Worm (Caenorhabditis elegans) whole organism, L2 larva: ENCODE results near the gene tbb-1.

ENCODE experiments used
- C34F6.9 ChIP-seq: fragments of 150-350 bp; optimal IDR thresholded peaks from 2 replicates; lab custom pipeline; 2014; ENCODE audit warnings: missing biosample characterization, missing genetic modification characterization
- F13H6.1 ChIP-seq: sonication (generic microtip); optimal IDR thresholded peaks from 2 replicates; lab custom pipeline; 2016; ENCODE audit warnings: missing genetic modification characterization, missing compliant biosample characterization
- R02D3.7 ChIP-seq: fragments of 150-350 bp; optimal IDR thresholded peaks from 2 replicates; lab custom pipeline; 2014; ENCODE audit warnings: missing biosample characterization, missing genetic modification characterization
- Y55F3AM.14 ChIP-seq: fragments of 200-800 bp; sonication (Bioruptor generic); optimal IDR thresholded peaks from 2 replicates; lab custom pipeline; 2018; ENCODE audit warnings: mild to moderate bottlenecking, missing genetic modification characterization, missing compliant biosample characterization
- alr-1 ChIP-seq: fragments of 150-350 bp; optimal IDR thresholded peaks from 2 replicates; lab custom pipeline; 2014; ENCODE audit warnings: missing biosample characterization, missing genetic modification characterization
- ama-1 ChIP-seq: fragments of 150-350 bp; optimal IDR thresholded peaks from 2 replicates; lab custom pipeline; 2018; ENCODE audit warnings: inconsistent platforms
- blmp-1 ChIP-seq: sonication (generic microtip); optimal IDR thresholded peaks from 2 replicates; lab custom pipeline; 2017; ENCODE audit warnings: missing genetic modification characterization, mild to moderate bottlenecking, missing compliant biosample characterization, antibody characterized with exemption, moderate library complexity; ENCODE audit not compliant: insufficient read depth
- ceh-16 ChIP-seq: fragments of 150-350 bp; optimal IDR thresholded peaks from 2 replicates; lab custom pipeline; 2014; ENCODE audit warnings: missing biosample characterization, missing genetic modification characterization
- ceh-82 ChIP-seq: fragments of 150-350 bp; optimal IDR thresholded peaks from 2 replicates; lab custom pipeline; 2014; ENCODE audit warnings: missing biosample characterization, missing genetic modification characterization
- crh-2 ChIP-seq: sonication (generic microtip); optimal IDR thresholded peaks from 2 replicates; lab custom pipeline; 2017; ENCODE audit warnings: missing biosample characterization, missing genetic modification characterization
- dmd-4 ChIP-seq: sonication (generic microtip); optimal IDR thresholded peaks from 2 replicates; lab custom pipeline; 2017; ENCODE audit warnings: missing biosample characterization, missing genetic modification characterization
- egl-27 ChIP-seq: sonication (generic microtip); optimal IDR thresholded peaks from 3 replicates; lab custom pipeline; 2017; ENCODE audit warnings: missing biosample characterization, missing genetic modification reagents, missing genetic modification characterization
- elt-1 ChIP-seq: fragments of 150-350 bp; optimal IDR thresholded peaks from 2 replicates; lab custom pipeline; 2014; ENCODE audit warnings: missing biosample characterization, missing genetic modification characterization
- fos-1 ChIP-seq: fragments of 150-350 bp; optimal IDR thresholded peaks from 2 replicates; lab custom pipeline; 2014; ENCODE audit warnings: missing biosample characterization, missing genetic modification characterization
- gmeb-1 ChIP-seq: fragments of 150-350 bp; optimal IDR thresholded peaks from 2 replicates; lab custom pipeline; 2014; ENCODE audit warnings: missing biosample characterization, missing genetic modification characterization
- lin-11 ChIP-seq: fragments of 150-350 bp; sonication (generic microtip); optimal IDR thresholded peaks from 2 replicates; lab custom pipeline; 2014; ENCODE audit warnings: missing biosample characterization, missing genetic modification characterization, inconsistent platforms, mixed read lengths
- lin-13 ChIP-seq: fragments of 150-350 bp; optimal IDR thresholded peaks from 2 replicates; lab custom pipeline; 2014; ENCODE audit warnings: missing biosample characterization, missing genetic modification reagents, missing genetic modification characterization
- lsy-2 ChIP-seq, 2 experiments: fragments of 150-350 bp in 1 of 2; sonication (generic microtip) in 1 of 2; optimal IDR thresholded peaks; 2 replicates each; lab custom pipeline; 2014 to 2017; ENCODE audit warnings: missing biosample characterization in 2 of 2, missing genetic modification characterization in 2 of 2
- mab-5 ChIP-seq: fragments of 150-350 bp; optimal IDR thresholded peaks from 2 replicates; lab custom pipeline; 2014; ENCODE audit warnings: missing biosample characterization, missing genetic modification characterization
- mbf-1 ChIP-seq: sonication (generic microtip); optimal IDR thresholded peaks from 2 replicates; lab custom pipeline; 2017; ENCODE audit warnings: missing biosample characterization, missing genetic modification characterization
- mdl-1 ChIP-seq, 2 experiments: fragments of 150-350 bp in 1 of 2; sonication (generic microtip) in 1 of 2; optimal IDR thresholded peaks; 2 replicates each; lab custom pipeline; 2017; ENCODE audit warnings: missing biosample characterization in 2 of 2, missing genetic modification characterization in 2 of 2
- nhr-10 ChIP-seq: sonication (generic microtip); optimal IDR thresholded peaks from 2 replicates; lab custom pipeline; 2017; ENCODE audit warnings: missing biosample characterization, missing genetic modification characterization
- nhr-11 ChIP-seq: fragments of 150-350 bp; optimal IDR thresholded peaks from 2 replicates; lab custom pipeline; 2014; ENCODE audit warnings: missing biosample characterization, missing genetic modification characterization
- nhr-12 ChIP-seq: fragments of 150-350 bp; optimal IDR thresholded peaks from 2 replicates; lab custom pipeline; 2014; ENCODE audit warnings: missing biosample characterization, missing genetic modification characterization
- nhr-129 ChIP-seq: fragments of 150-350 bp; optimal IDR thresholded peaks from 2 replicates; lab custom pipeline; 2014; ENCODE audit warnings: missing biosample characterization, missing genetic modification characterization
- nhr-21 ChIP-seq: fragments of 150-350 bp; optimal IDR thresholded peaks from 2 replicates; lab custom pipeline; 2014; ENCODE audit warnings: missing biosample characterization, missing genetic modification characterization
- nhr-23 ChIP-seq: fragments of 150-350 bp; optimal IDR thresholded peaks from 2 replicates; lab custom pipeline; 2014; ENCODE audit warnings: missing biosample characterization, missing genetic modification reagents, missing genetic modification characterization
- nhr-237 ChIP-seq: fragments of 150-350 bp; optimal IDR thresholded peaks from 2 replicates; lab custom pipeline; 2014; ENCODE audit warnings: missing biosample characterization, missing genetic modification characterization
- nhr-25 ChIP-seq: fragments of 150-350 bp; sonication (generic microtip); optimal IDR thresholded peaks from 3 replicates; lab custom pipeline; 2014; ENCODE audit warnings: missing biosample characterization, missing genetic modification characterization
- nhr-6 ChIP-seq: fragments of 150-350 bp; optimal IDR thresholded peaks from 2 replicates; lab custom pipeline; 2014; ENCODE audit warnings: missing biosample characterization, missing genetic modification characterization
- nhr-77 ChIP-seq: fragments of 150-350 bp; optimal IDR thresholded peaks from 2 replicates; lab custom pipeline; 2014; ENCODE audit warnings: missing biosample characterization, missing genetic modification characterization
- peb-1 ChIP-seq: fragments of 150-350 bp; optimal IDR thresholded peaks from 2 replicates; lab custom pipeline; 2014; ENCODE audit warnings: missing biosample characterization, missing genetic modification characterization
- sem-4 ChIP-seq: fragments of 150-350 bp; optimal IDR thresholded peaks from 2 replicates; lab custom pipeline; 2014; ENCODE audit warnings: missing biosample characterization, missing genetic modification reagents, missing genetic modification characterization
- skn-1 ChIP-seq: sonication (generic microtip); optimal IDR thresholded peaks from 2 replicates; lab custom pipeline; 2017; ENCODE audit warnings: missing biosample characterization, missing genetic modification characterization
- sma-3 ChIP-seq: sonication (generic microtip); optimal IDR thresholded peaks from 2 replicates; lab custom pipeline; 2016; ENCODE audit warnings: missing genetic modification reagents, missing genetic modification characterization, missing compliant biosample characterization
- sma-9 ChIP-seq, 2 experiments: fragments of 150-350 bp in 1 of 2; sonication (generic microtip) in 1 of 2; optimal IDR thresholded peaks; 2 replicates each; lab custom pipeline; 2014 to 2016; ENCODE audit warnings: missing genetic modification characterization in 2 of 2, mild to moderate bottlenecking in 1 of 2, missing biosample characterization in 1 of 2, missing compliant biosample characterization in 1 of 2, missing genetic modification reagents in 1 of 2, moderate library complexity in 1 of 2
- snpc-4 ChIP-seq: fragments of 150-350 bp; optimal IDR thresholded peaks from 2 replicates; lab custom pipeline; 2014; ENCODE audit warnings: missing biosample characterization, missing genetic modification characterization
- unc-55 ChIP-seq: fragments of 150-350 bp; sonication (generic microtip); optimal IDR thresholded peaks from 3 replicates; lab custom pipeline; 2014; ENCODE audit warnings: missing biosample characterization, missing genetic modification reagents, missing genetic modification characterization
- unc-62 ChIP-seq: fragments of 150-350 bp; optimal IDR thresholded peaks from 2 replicates; lab custom pipeline; 2014; ENCODE audit warnings: missing biosample characterization, missing genetic modification reagents, missing genetic modification characterization
- zag-1 ChIP-seq: fragments of 150-350 bp; optimal IDR thresholded peaks from 2 replicates; lab custom pipeline; 2014; ENCODE audit warnings: missing biosample characterization, missing genetic modification characterization
- ztf-1 ChIP-seq: fragments of 200-800 bp; sonication (Bioruptor generic); conservative IDR thresholded peaks from 2 replicates; pipeline ENCODE4 v1.3.6; 2022; ENCODE audit warnings: missing genetic modification characterization, missing compliant biosample characterization
- ztf-11 ChIP-seq: sonication (generic microtip); optimal IDR thresholded peaks from 2 replicates; lab custom pipeline; 2017; ENCODE audit warnings: missing biosample characterization, missing genetic modification characterization
- ztf-4 ChIP-seq: fragments of 150-350 bp; optimal IDR thresholded peaks from 2 replicates; lab custom pipeline; 2014; ENCODE audit warnings: missing biosample characterization, missing genetic modification characterization

The tbb-1 gene

ce11 chrIII:10721056-10721455 lies 21.2 kb downstream of the tbb-1 start:
- no peak for TF ChIP-seq lin-13
- TF ChIP-seq unc-62 (GFP tag; lab: Kevin White, UChicago): no peak
- no peak for TF ChIP-seq C34F6.9
- TF ChIP-seq ama-1: no peak
- no peak for TF ChIP-seq alr-1 (tag; lab: Kevin White, UChicago)
- TF ChIP-seq nhr-12 (tag; lab: Kevin White, UChicago): no peak
- no peak for TF ChIP-seq nhr-25 (tag; lab: Kevin White, UChicago)
- TF ChIP-seq nhr-10: no peak
- TF ChIP-seq mbf-1 (tag; lab: Kevin White, UChicago): no peak
- TF ChIP-seq gmeb-1 (tag; lab: Kevin White, UChicago): no peak
- TF ChIP-seq nhr-237 (tag; lab: Kevin White, UChicago): no peak
- TF ChIP-seq dmd-4 (tag; lab: Kevin White, UChicago): no peak
- no peak for TF ChIP-seq skn-1 (tag; lab: Kevin White, UChicago)
- TF ChIP-seq sem-4: no peak
- TF ChIP-seq egl-27 (tag; lab: Kevin White, UChicago): no peak
- TF ChIP-seq mdl-1 (tag; optimal IDR thresholded peaks at IDR 0.05; lab: Kevin White, UChicago): no peak
- no peak for TF ChIP-seq unc-55 (GFP tag; lab: Kevin White, UChicago)
- TF ChIP-seq nhr-129: no peak
- TF ChIP-seq elt-1 (tag; lab: Kevin White, UChicago): no peak
- no peak for TF ChIP-seq snpc-4 (tag; lab: Kevin White, UChicago)

- TF ChIP-seq nhr-21 (tag; lab: Kevin White, UChicago): peak; percentile 73
- peak; percentile 31 for TF ChIP-seq nhr-77 (tag; lab: Kevin White, UChicago)
- TF ChIP-seq F13H6.1 (tag; lab: Kevin White, UChicago): peak; percentile 96
- peak; percentile 88 for TF ChIP-seq fos-1 (tag; lab: Kevin White, UChicago)
- peak; percentile 83 for TF ChIP-seq crh-2 (tag; lab: Kevin White, UChicago)
- TF ChIP-seq egl-27 (tag; lab: Kevin White, UChicago): peak; percentile 83
- TF ChIP-seq nhr-11: no peak
- no peak for TF ChIP-seq ama-1
- TF ChIP-seq ceh-16 (tag; lab: Kevin White, UChicago): peak; percentile 56
- TF ChIP-seq lin-13: peak; percentile 66
- TF ChIP-seq nhr-25 (tag; lab: Kevin White, UChicago): peak; percentile 38
- no peak for TF ChIP-seq ztf-1 (GFP tag; lab: Robert Waterston, UW)
- no peak for TF ChIP-seq ceh-82
- peak; percentile 57 to 87 for TF ChIP-seq lsy-2 (tag; optimal IDR thresholded peaks at IDR 0.05; lab: Kevin White, UChicago)
- TF ChIP-seq nhr-129: peak; percentile 85
- peak; percentile 83 for TF ChIP-seq sma-3 (GFP tag; lab: Kevin White, UChicago)
- TF ChIP-seq dmd-4 (tag; lab: Kevin White, UChicago): no peak
- peak; percentile 9 for TF ChIP-seq Y55F3AM.14 (GFP tag; lab: Kevin White, UChicago)
- TF ChIP-seq R02D3.7 (tag; lab: Kevin White, UChicago): no peak
- TF ChIP-seq nhr-6: no peak
- no peak for TF ChIP-seq peb-1
- peak; percentile 66 for TF ChIP-seq mab-5 (tag; lab: Kevin White, UChicago)
- TF ChIP-seq C34F6.9: peak; percentile 92
- TF ChIP-seq nhr-237 (tag; lab: Kevin White, UChicago): peak; percentile 31
- TF ChIP-seq lin-11: peak; percentile 58
- TF ChIP-seq skn-1 (tag; lab: Kevin White, UChicago): no peak
- TF ChIP-seq nhr-23 (tag; lab: Kevin White, UChicago): no peak
- TF ChIP-seq mdl-1 (tag; optimal IDR thresholded peaks at IDR 0.05; lab: Kevin White, UChicago): peak; percentile 50 to 69
- peak; percentile 87 for TF ChIP-seq unc-55 (GFP tag; lab: Kevin White, UChicago)
- no peak for TF ChIP-seq nhr-10
- TF ChIP-seq sma-9 (GFP tag; optimal IDR thresholded peaks at IDR 0.05; lab: Kevin White, UChicago): peak; percentile 95
- TF ChIP-seq sma-9 (tag; optimal IDR thresholded peaks at IDR 0.05; lab: Kevin White, UChicago): no peak
- no peak for TF ChIP-seq elt-1 (tag; lab: Kevin White, UChicago)
- TF ChIP-seq gmeb-1 (tag; lab: Kevin White, UChicago): peak; percentile 77
- peak; percentile 87 for TF ChIP-seq ztf-4 (tag; lab: Kevin White, UChicago)
- peak; percentile 19 for TF ChIP-seq snpc-4 (tag; lab: Kevin White, UChicago)
- peak; percentile 85 for TF ChIP-seq sem-4
- TF ChIP-seq zag-1 (tag; lab: Kevin White, UChicago): peak; percentile 43
- no peak for TF ChIP-seq unc-62 (GFP tag; lab: Kevin White, UChicago)
- TF ChIP-seq ztf-11 (tag; lab: Kevin White, UChicago): no peak
- TF ChIP-seq blmp-1 (tag; lab: Kevin White, UChicago): peak; percentile 35
Measured at ce11 chrIII:10720170-10720569, 22.1 kb downstream of the tbb-1 start.
